Fruit fly (Drosophila melanogaster) whole organism, wandering third instar larva: ENCODE data around the gene Atg14.

Experiments
- Abd-B ChIP-seq: fragments of >200 bp; optimal IDR thresholded peaks from 2 replicates; lab custom pipeline; 2017; ENCODE audit warnings: missing biosample characterization, missing genetic modification characterization
- CG9705 ChIP-seq: fragments of 200-800 bp; sonication (Bioruptor generic); optimal IDR thresholded peaks from 2 replicates; lab custom pipeline; 2018; ENCODE audit warnings: missing biosample characterization, mild to moderate bottlenecking, missing genetic modification characterization
- Dfd ChIP-seq: fragments of >200 bp; optimal IDR thresholded peaks from 2 replicates; lab custom pipeline; 2017; ENCODE audit warnings: missing biosample characterization, missing genetic modification characterization
- Dif ChIP-seq: fragments of 200-275, 200-300 bp; sonication (Bioruptor generic); optimal IDR thresholded peaks from 2 replicates; lab custom pipeline; 2018; ENCODE audit warnings: missing biosample characterization, missing genetic modification characterization; ENCODE audit not compliant: partially characterized antibody
- GATAd ChIP-seq: sonication (Bioruptor generic); optimal IDR thresholded peaks from 2 replicates; lab custom pipeline; 2016; ENCODE audit warnings: missing biosample characterization, missing genetic modification characterization
- ey ChIP-seq: fragments of 200-800 bp; sonication (Bioruptor generic); optimal IDR thresholded peaks from 2 replicates; lab custom pipeline; 2016; ENCODE audit warnings: missing biosample characterization, missing genetic modification characterization
- fru ChIP-seq: fragments of 200-800 bp; sonication (Bioruptor generic); optimal IDR thresholded peaks from 3 replicates; lab custom pipeline; 2016; ENCODE audit warnings: missing biosample characterization, mild to moderate bottlenecking, missing genetic modification characterization
- jim ChIP-seq: fragments of 175-275, 200-325 bp; sonication (Bioruptor generic); optimal IDR thresholded peaks from 2 replicates; lab custom pipeline; 2016; ENCODE audit warnings: missing biosample characterization, mild to moderate bottlenecking, missing genetic modification characterization
- psq ChIP-seq: fragments of 200-800 bp; sonication (Bioruptor generic); optimal IDR thresholded peaks from 3 replicates; lab custom pipeline; 2017; ENCODE audit warnings: missing biosample characterization, mild to moderate bottlenecking, missing genetic modification characterization, moderate library complexity

DNA sequence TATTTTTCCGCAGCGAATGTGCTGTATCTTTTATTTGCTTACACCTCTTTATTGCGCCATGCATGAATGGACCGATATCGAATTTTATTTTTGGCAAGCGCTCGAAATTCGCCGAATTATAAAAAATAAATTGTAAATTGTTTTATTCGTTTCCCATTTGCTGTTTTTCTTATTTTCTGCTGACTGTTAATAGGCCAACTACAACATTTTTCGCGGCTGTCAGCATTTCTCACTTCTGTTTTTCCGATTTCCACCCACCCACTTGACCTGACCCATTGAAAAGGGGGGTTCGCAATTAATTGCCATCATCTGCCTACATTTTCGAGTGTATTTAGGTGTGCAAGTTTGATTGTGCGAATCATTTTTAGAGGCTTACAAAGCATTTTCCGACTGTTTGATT is 39.6 kb upstream of the Atg14 start:
- TF ChIP-seq GATAd (no peak), Dfd (GFP tag; lab: Kevin White, UChicago) (no peak), Abd-B (GFP tag; lab: Kevin White, UChicago) (no peak), psq (GFP tag; lab: Kevin White, UChicago) (no peak), ey (GFP tag; lab: Kevin White, UChicago) (no peak), jim (GFP tag; lab: Kevin White, UChicago) (no peak), CG9705 (GFP tag; lab: Kevin White, UChicago) (no peak), Dif (no peak), fru (GFP tag; lab: Kevin White, UChicago) (no peak)
